Worm (Caenorhabditis elegans) whole organism, L4 larva: ENCODE data around the gene sfxn-1.2.

Source experiments
- Y75B8A.6 ChIP-seq: fragments of 200-800 bp; sonication (Bioruptor generic); IDR thresholded peaks from 2 replicates; pipeline ENCODE4 v1.3.6; 2022; ENCODE audit warnings: missing genetic modification reagents, missing genetic modification characterization, missing compliant biosample characterization
- ces-1 ChIP-seq: fragments of 150-350 bp; sonication (generic microtip); optimal IDR thresholded peaks from 4 replicates; lab custom pipeline; 2014; ENCODE audit warnings: missing biosample characterization, missing genetic modification reagents, missing genetic modification characterization
- fos-1 ChIP-seq: fragments of 150-350 bp; optimal IDR thresholded peaks from 2 replicates; lab custom pipeline; 2014; ENCODE audit warnings: missing biosample characterization, missing genetic modification characterization
- hlh-11 ChIP-seq: fragments of 200-800 bp; sonication (Bioruptor generic); optimal IDR thresholded peaks from 2 replicates; lab custom pipeline; 2018; ENCODE audit warnings: mild to moderate bottlenecking, missing genetic modification characterization, missing compliant biosample characterization
- jun-1 ChIP-seq: fragments of 150-350 bp; optimal IDR thresholded peaks from 2 replicates; lab custom pipeline; 2014; ENCODE audit warnings: missing biosample characterization, missing genetic modification reagents, missing genetic modification characterization
- lin-38 ChIP-seq: fragments of 200-800 bp; sonication (Bioruptor generic); IDR thresholded peaks from 2 replicates; pipeline ENCODE4 v1.3.6; 2022; ENCODE audit warnings: missing genetic modification reagents, missing genetic modification characterization, missing compliant biosample characterization
- nhr-237 ChIP-seq: sonication (generic microtip); optimal IDR thresholded peaks from 2 replicates; lab custom pipeline; 2017; ENCODE audit warnings: missing biosample characterization, missing genetic modification characterization
- nhr-25 ChIP-seq: sonication (generic microtip); optimal IDR thresholded peaks from 2 replicates; lab custom pipeline; 2017; ENCODE audit warnings: missing genetic modification characterization, mild to moderate bottlenecking, missing compliant biosample characterization, antibody characterized with exemption, moderate library complexity, borderline replicate concordance; ENCODE audit not compliant: insufficient read depth
- nhr-76 ChIP-seq: fragments of 150-350 bp; optimal IDR thresholded peaks from 2 replicates; lab custom pipeline; 2014; ENCODE audit warnings: missing biosample characterization, missing genetic modification characterization
- pha-4 ChIP-seq, 2 experiments: fragments of 150-350 bp in 1 of 2; fragments of 200-800 bp in 1 of 2; sonication (Bioruptor generic) in 1 of 2; IDR thresholded peaks in 1 of 2; optimal IDR thresholded peaks in 1 of 2; 2 replicates each; pipeline versions ENCODE4 v1.3.6 to Lab custom; 2014 to 2022; ENCODE audit warnings: missing genetic modification characterization in 2 of 2, missing genetic modification reagents in 2 of 2, missing biosample characterization in 1 of 2, missing compliant biosample characterization in 1 of 2

DNA sequence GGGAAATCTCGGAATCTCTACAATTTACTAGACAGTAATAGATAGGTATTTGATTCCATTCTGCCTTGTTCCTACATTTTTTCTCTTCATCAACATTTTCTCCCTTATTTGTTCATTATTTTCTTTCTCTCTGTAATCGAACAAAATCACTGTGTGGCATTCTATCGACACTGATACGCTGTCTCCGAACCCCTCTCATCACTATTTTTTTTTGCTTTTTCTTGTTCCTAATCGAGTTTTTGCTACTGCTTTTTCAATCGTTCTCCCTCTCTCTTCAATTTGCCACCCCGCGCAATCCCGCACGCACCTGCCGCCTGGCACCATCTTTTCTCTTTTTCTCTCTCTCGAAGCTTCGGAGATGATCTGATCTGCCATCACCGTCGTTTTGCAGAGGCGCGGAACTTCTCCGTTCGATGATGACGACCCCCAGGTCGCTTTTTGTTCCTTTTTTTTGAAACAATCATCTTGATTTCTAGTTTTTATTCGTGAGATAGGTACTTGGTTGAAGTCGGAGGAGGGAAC is 14.5 kb downstream of the sfxn-1.2 start:
- no peak for TF ChIP-seq ces-1 (GFP tag; lab: Kevin White, UChicago)
- TF ChIP-seq hlh-11, result peak; percentile 9
- no peak for TF ChIP-seq jun-1 (tag; lab: Kevin White, UChicago)
- TF ChIP-seq pha-4 (GFP tag; IDR thresholded peaks at IDR 0.05; lab: Robert Waterston, UW), result no peak
- TF ChIP-seq pha-4 (tag; optimal IDR thresholded peaks at IDR 0.05; lab: Kevin White, UChicago), result no peak
- TF ChIP-seq nhr-76, result no peak
- TF ChIP-seq nhr-237 (tag; lab: Kevin White, UChicago), result no peak
- no peak for TF ChIP-seq lin-38
- no peak for TF ChIP-seq nhr-25 (tag; lab: Kevin White, UChicago)
- TF ChIP-seq Y75B8A.6 (GFP tag; lab: Robert Waterston, UW), result no peak
- TF ChIP-seq fos-1, result no peak
